Worm (Caenorhabditis elegans) whole organism, L2 larva: ENCODE measurements around the gene C49A9.5.

Source experiments
- R02D3.7 ChIP-seq: fragments of 150-350 bp; optimal IDR thresholded peaks from 2 replicates; lab custom pipeline; 2014; ENCODE audit warnings: missing biosample characterization, missing genetic modification characterization
- aly-2 ChIP-seq: fragments of 150-350 bp; optimal IDR thresholded peaks from 2 replicates; lab custom pipeline; 2014; ENCODE audit warnings: missing biosample characterization, missing genetic modification characterization
- dmd-4 ChIP-seq: sonication (generic microtip); optimal IDR thresholded peaks from 2 replicates; lab custom pipeline; 2017; ENCODE audit warnings: missing biosample characterization, missing genetic modification characterization
- elt-1 ChIP-seq: fragments of 150-350 bp; optimal IDR thresholded peaks from 2 replicates; lab custom pipeline; 2014; ENCODE audit warnings: missing biosample characterization, missing genetic modification characterization
- lin-11 ChIP-seq: fragments of 150-350 bp; sonication (generic microtip); optimal IDR thresholded peaks from 2 replicates; lab custom pipeline; 2014; ENCODE audit warnings: missing biosample characterization, missing genetic modification characterization, inconsistent platforms, mixed read lengths
- lsy-2 ChIP-seq, 2 experiments: fragments of 150-350 bp in 1 of 2; sonication (generic microtip) in 1 of 2; optimal IDR thresholded peaks; 2 replicates each; lab custom pipeline; 2014 to 2017; ENCODE audit warnings: missing biosample characterization in 2 of 2, missing genetic modification characterization in 2 of 2
- mdl-1 ChIP-seq, 2 experiments: fragments of 150-350 bp in 1 of 2; sonication (generic microtip) in 1 of 2; optimal IDR thresholded peaks; 2 replicates each; lab custom pipeline; 2017; ENCODE audit warnings: missing biosample characterization in 2 of 2, missing genetic modification characterization in 2 of 2
- nhr-10 ChIP-seq: sonication (generic microtip); optimal IDR thresholded peaks from 2 replicates; lab custom pipeline; 2017; ENCODE audit warnings: missing biosample characterization, missing genetic modification characterization
- nhr-12 ChIP-seq: fragments of 150-350 bp; optimal IDR thresholded peaks from 2 replicates; lab custom pipeline; 2014; ENCODE audit warnings: missing biosample characterization, missing genetic modification characterization
- skn-1 ChIP-seq: sonication (generic microtip); optimal IDR thresholded peaks from 2 replicates; lab custom pipeline; 2017; ENCODE audit warnings: missing biosample characterization, missing genetic modification characterization
- unc-62 ChIP-seq: fragments of 150-350 bp; optimal IDR thresholded peaks from 2 replicates; lab custom pipeline; 2014; ENCODE audit warnings: missing biosample characterization, missing genetic modification reagents, missing genetic modification characterization

- no peak for TF ChIP-seq unc-62 (GFP tag; lab: Kevin White, UChicago)
- TF ChIP-seq aly-2 = no peak
- TF ChIP-seq lsy-2 (tag; optimal IDR thresholded peaks at IDR 0.05; lab: Kevin White, UChicago) = no peak
- no peak for TF ChIP-seq nhr-12 (tag; lab: Kevin White, UChicago)
- no peak for TF ChIP-seq mdl-1 (tag; optimal IDR thresholded peaks at IDR 0.05; lab: Kevin White, UChicago)
- TF ChIP-seq lin-11 = no peak
- TF ChIP-seq elt-1 (tag; lab: Kevin White, UChicago) = no peak
- no peak for TF ChIP-seq skn-1 (tag; lab: Kevin White, UChicago)
- TF ChIP-seq nhr-10 = no peak
- no peak for TF ChIP-seq dmd-4
- TF ChIP-seq R02D3.7 = no peak
Observed at ce11 chrIV:6187160-6187559, 26.3 kb upstream of the C49A9.5 start.
